Worm (Caenorhabditis elegans): Measurements from ENCODE around the gene smg-4.

DNA sequence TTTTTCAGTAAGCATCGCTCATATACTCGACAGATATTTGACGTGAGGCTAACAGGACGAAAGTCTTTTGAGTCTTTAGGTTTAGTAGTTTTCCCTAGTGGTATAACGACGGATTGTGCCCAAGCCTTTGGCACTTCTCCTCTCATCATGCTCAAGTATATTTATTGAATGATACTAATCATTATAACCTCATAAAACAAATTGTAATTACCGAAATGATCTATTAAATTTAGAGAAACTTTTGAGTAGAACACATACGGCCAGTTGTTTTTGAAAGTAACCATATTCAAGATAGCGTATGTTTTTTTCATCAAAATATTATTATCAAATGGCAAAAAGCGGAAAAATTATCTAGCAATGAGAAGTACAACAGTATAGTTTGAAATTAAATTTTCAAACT is 6.2 kb downstream of the smg-4 start:
- TF ChIP-seq nhr-237 (tag; optimal IDR thresholded peaks at IDR 0.05) (no peak), elt-3 (tag; optimal IDR thresholded peaks at IDR 0.05) (no peak), ces-1 (GFP tag; optimal IDR thresholded peaks at IDR 0.05) (peak; percentile 90), snpc-4 (tag; optimal IDR thresholded peaks at IDR 0.05) (no peak), blmp-1 (tag; optimal IDR thresholded peaks at IDR 0.05) (no peak), lin-13 (tag; optimal IDR thresholded peaks at IDR 0.05) (no peak)
